Fruit fly (Drosophila melanogaster) whole organism, embryonic: Measurements from ENCODE around the gene PolE2.
A peak's percentile ranks its signal among the peaks of the same experiment; 100 is the strongest.

ENCODE experiments used
- ATbp ChIP-seq: fragments of 200-800 bp; sonication (Bioruptor generic); optimal IDR thresholded peaks from 2 replicates; lab custom pipeline; 2017; ENCODE audit warnings: missing biosample characterization, mild to moderate bottlenecking, missing genetic modification characterization, missing genetic modification reagents
- Awh ChIP-seq: fragments of 200-800 bp; sonication (Bioruptor generic); IDR thresholded peaks from 2 replicates; pipeline ENCODE4, ENCODE4 v1.3.6; 2022; ENCODE audit warnings: missing biosample characterization, missing genetic modification characterization
- CG11085 ChIP-seq: fragments of 200-800 bp; sonication (Bioruptor generic); IDR thresholded peaks from 2 replicates; pipeline ENCODE4 v1.3.6; 2022; ENCODE audit warnings: missing biosample characterization, missing genetic modification characterization
- CG12942 ChIP-seq: fragments of 200-800 bp; sonication (Bioruptor generic); optimal IDR thresholded peaks from 3 replicates; lab custom pipeline; 2016; ENCODE audit warnings: missing biosample characterization, missing genetic modification characterization
- CG16815 ChIP-seq: fragments of 200-800 bp; sonication (Bioruptor generic); optimal IDR thresholded peaks from 3 replicates; lab custom pipeline; 2017; ENCODE audit warnings: missing biosample characterization, mild to moderate bottlenecking, missing genetic modification characterization
- CG16863 ChIP-seq: fragments of 200-800 bp; sonication (Bioruptor generic); optimal IDR thresholded peaks from 3 replicates; lab custom pipeline; 2016; ENCODE audit warnings: missing biosample characterization, missing genetic modification characterization
- CG17186 ChIP-seq: fragments of 200-800 bp; sonication (Bioruptor generic); optimal IDR thresholded peaks from 3 replicates; lab custom pipeline; 2017; ENCODE audit warnings: missing biosample characterization, missing genetic modification reagents, missing genetic modification characterization
- CG17359 ChIP-seq: fragments of 200-800 bp; sonication (Bioruptor generic); optimal IDR thresholded peaks from 3 replicates; lab custom pipeline; 2018; ENCODE audit warnings: missing biosample characterization, mild to moderate bottlenecking, missing genetic modification characterization, moderate library complexity
- CG17385 ChIP-seq: fragments of 200-800 bp; sonication (Bioruptor generic); optimal IDR thresholded peaks from 3 replicates; lab custom pipeline; 2018; ENCODE audit warnings: missing biosample characterization, mild to moderate bottlenecking, missing genetic modification characterization
- CG1792 ChIP-seq: fragments of 200-800 bp; sonication (Bioruptor generic); optimal IDR thresholded peaks from 2 replicates; lab custom pipeline; 2016; ENCODE audit warnings: missing biosample characterization, missing genetic modification characterization
- CG2116 ChIP-seq: fragments of 200-800 bp; sonication (Bioruptor generic); optimal IDR thresholded peaks from 3 replicates; lab custom pipeline; 2018; ENCODE audit warnings: missing biosample characterization, mild to moderate bottlenecking, missing genetic modification characterization
- CG2889 ChIP-seq: fragments of 200-800 bp; sonication (Bioruptor generic); IDR thresholded peaks from 3 replicates; pipeline ENCODE4 v1.3.6; 2022; ENCODE audit warnings: missing biosample characterization, missing genetic modification characterization
- CG3065 ChIP-seq: fragments of 200-800 bp; sonication (Bioruptor generic); optimal IDR thresholded peaks from 2 replicates; lab custom pipeline; 2016; ENCODE audit warnings: missing biosample characterization, missing genetic modification characterization
- CG31388 ChIP-seq: fragments of 200-800 bp; sonication (Bioruptor generic); optimal IDR thresholded peaks from 2 replicates; lab custom pipeline; 2016; ENCODE audit warnings: missing biosample characterization, missing genetic modification characterization
- CG33213 ChIP-seq: fragments of 200-800 bp; sonication (Bioruptor generic); optimal IDR thresholded peaks from 3 replicates; lab custom pipeline; 2016; ENCODE audit warnings: missing biosample characterization, missing genetic modification characterization
- CG4730 ChIP-seq: fragments of 200-800 bp; sonication (Bioruptor generic); IDR thresholded peaks from 2 replicates; pipeline ENCODE4 v1.3.6; 2022; ENCODE audit warnings: missing biosample characterization, missing genetic modification characterization
- CG5245 ChIP-seq: fragments of 200-800 bp; sonication (Bioruptor generic); optimal IDR thresholded peaks from 3 replicates; lab custom pipeline; 2016; ENCODE audit warnings: missing biosample characterization, missing genetic modification characterization
- CG5953 ChIP-seq: fragments of 200-800 bp; sonication (Bioruptor generic); IDR thresholded peaks from 2 replicates; pipeline ENCODE4 v1.3.6; 2022; ENCODE audit warnings: missing biosample characterization, missing genetic modification characterization
- CG8089 ChIP-seq: fragments of 200-800 bp; sonication (Bioruptor generic); optimal IDR thresholded peaks from 3 replicates; lab custom pipeline; 2016; ENCODE audit warnings: missing biosample characterization, missing genetic modification characterization
- CG8290 ChIP-seq, 3 experiments: fragments of 200-800 bp; sonication (Bioruptor generic); optimal IDR thresholded peaks; 2 replicates each; lab custom pipeline; 2016 to 2019; ENCODE audit warnings: missing biosample characterization in 3 of 3, missing genetic modification characterization in 3 of 3, mild to moderate bottlenecking in 2 of 3, moderate library complexity in 1 of 3
- CG9437 ChIP-seq: fragments of 200-800 bp; sonication (Bioruptor generic); optimal IDR thresholded peaks from 2 replicates; lab custom pipeline; 2018; ENCODE audit warnings: missing biosample characterization, mild to moderate bottlenecking, missing genetic modification characterization
- CG9932 ChIP-seq: fragments of 200-800 bp; sonication (Bioruptor generic); IDR thresholded peaks from 2 replicates; pipeline ENCODE4 v1.3.6; 2022; ENCODE audit warnings: missing biosample characterization, missing genetic modification characterization
- CHES-1-like ChIP-seq: fragments of 200-800 bp; sonication (Bioruptor generic); optimal IDR thresholded peaks from 2 replicates; lab custom pipeline; 2016; ENCODE audit warnings: missing biosample characterization, missing genetic modification characterization
- Dek ChIP-seq: fragments of 200-800 bp; sonication (Bioruptor generic); optimal IDR thresholded peaks from 3 replicates; lab custom pipeline; 2019; ENCODE audit warnings: missing biosample characterization, mild to moderate bottlenecking, missing genetic modification characterization, moderate library complexity
- Dll ChIP-seq: fragments of 200-800 bp; sonication (Bioruptor generic); IDR thresholded peaks from 4 replicates; pipeline ENCODE4 v1.3.6; 2022; ENCODE audit warnings: missing biosample characterization, missing genetic modification characterization; ENCODE audit not compliant: partially characterized antibody
- E2f1 ChIP-seq: fragments of 200-800 bp; sonication (Bioruptor generic); IDR thresholded peaks from 2 replicates; pipeline ENCODE4 v1.3.6; 2022; ENCODE audit warnings: missing biosample characterization, missing genetic modification characterization
- E2f2 ChIP-seq: fragments of 200-800 bp; sonication (Bioruptor generic); IDR thresholded peaks from 2 replicates; pipeline ENCODE4 v1.3.6; 2022; ENCODE audit warnings: missing biosample characterization, missing genetic modification characterization
- HmgD ChIP-seq: fragments of 200-800 bp; sonication (Bioruptor generic); optimal IDR thresholded peaks from 3 replicates; lab custom pipeline; 2016; ENCODE audit warnings: missing biosample characterization, missing genetic modification characterization
- Hr39 ChIP-seq: fragments of >200 bp; optimal IDR thresholded peaks from 2 replicates; lab custom pipeline; 2017
- Kr ChIP-seq: fragments of 200-800 bp; sonication (Bioruptor generic); optimal IDR thresholded peaks from 2 replicates; lab custom pipeline; 2017; ENCODE audit warnings: missing biosample characterization, mild to moderate bottlenecking, missing genetic modification characterization
- Lhr ChIP-seq: fragments of 200-800 bp; sonication (Bioruptor generic); optimal IDR thresholded peaks from 3 replicates; lab custom pipeline; 2017; ENCODE audit warnings: mild to moderate bottlenecking, missing biosample characterization, missing genetic modification reagents, missing genetic modification characterization
- NC2β ChIP-seq: fragments of 200-800 bp; sonication (Bioruptor generic); optimal IDR thresholded peaks from 2 replicates; lab custom pipeline; 2016; ENCODE audit warnings: missing biosample characterization, missing genetic modification characterization
- Optix ChIP-seq: fragments of 200-800 bp; sonication (Bioruptor generic); IDR thresholded peaks from 3 replicates; pipeline ENCODE4 v1.3.6; 2022; ENCODE audit warnings: missing biosample characterization, missing genetic modification characterization
- Sry-β ChIP-seq: fragments of 200-800 bp; sonication (Bioruptor generic); optimal IDR thresholded peaks from 2 replicates; lab custom pipeline; 2018; ENCODE audit warnings: missing biosample characterization, mild to moderate bottlenecking, missing genetic modification characterization, moderate library complexity
- Ssrp ChIP-seq: fragments of 200-800 bp; sonication (Bioruptor generic); optimal IDR thresholded peaks from 2 replicates; lab custom pipeline; 2018; ENCODE audit warnings: missing biosample characterization, mild to moderate bottlenecking, missing genetic modification characterization, moderate library complexity
- amos ChIP-seq: fragments of 200-800 bp; sonication (Bioruptor generic); IDR thresholded peaks from 2 replicates; pipeline ENCODE4 v1.3.6; 2022; ENCODE audit warnings: missing biosample characterization, missing genetic modification characterization; ENCODE audit not compliant: partially characterized antibody
- ara ChIP-seq: fragments of 200-800 bp; sonication (Bioruptor generic); IDR thresholded peaks from 2 replicates; pipeline ENCODE4 v1.3.6; 2022; ENCODE audit warnings: missing biosample characterization, missing genetic modification characterization
- danr ChIP-seq: fragments of 200-800 bp; sonication (Bioruptor generic); IDR thresholded peaks from 2 replicates; pipeline ENCODE4 v1.3.6; 2022; ENCODE audit warnings: missing biosample characterization, missing genetic modification characterization
- fd96Cb ChIP-seq: fragments of 200-800 bp; sonication (Bioruptor generic); optimal IDR thresholded peaks from 2 replicates; lab custom pipeline; 2018; ENCODE audit warnings: missing biosample characterization, mild to moderate bottlenecking, missing genetic modification characterization, moderate library complexity
- lbe ChIP-seq: fragments of 200-800 bp; sonication (Bioruptor generic); optimal IDR thresholded peaks from 2 replicates; lab custom pipeline; 2016; ENCODE audit warnings: missing biosample characterization, mild to moderate bottlenecking, missing genetic modification characterization
- nau ChIP-seq: fragments of 200-800 bp; sonication (Bioruptor generic); optimal IDR thresholded peaks from 3 replicates; lab custom pipeline; 2017; ENCODE audit warnings: missing biosample characterization, mild to moderate bottlenecking, missing genetic modification characterization, missing genetic modification reagents
- pb ChIP-seq: fragments of 200-800 bp; sonication (Bioruptor generic); optimal IDR thresholded peaks from 3 replicates; lab custom pipeline; 2016; ENCODE audit warnings: missing biosample characterization, missing genetic modification characterization
- prd ChIP-seq, 3 experiments: fragments of >200 bp in 2 of 3; fragments of 200-800 bp in 1 of 3; sonication (Bioruptor generic) in 1 of 3; optimal IDR thresholded peaks in 2 of 3; IDR thresholded peaks in 1 of 3; 2 replicates in 2 of 3; 3 replicates in 1 of 3; pipeline versions ENCODE4 v1.3.6 to Lab custom; 2017 to 2022; ENCODE audit warnings: missing biosample characterization in 1 of 3, missing genetic modification characterization in 1 of 3
- sc ChIP-seq, 3 experiments: fragments of >200 bp in 2 of 3; fragments of 200-800 bp in 1 of 3; sonication (Bioruptor generic) in 1 of 3; optimal IDR thresholded peaks; 2 replicates in 2 of 3; 3 replicates in 1 of 3; lab custom pipeline; 2017; ENCODE audit warnings: mild to moderate bottlenecking in 1 of 3, missing biosample characterization in 1 of 3, missing genetic modification characterization in 1 of 3, missing genetic modification reagents in 1 of 3
- so ChIP-seq: fragments of 200-800 bp; sonication (Bioruptor generic); IDR thresholded peaks from 3 replicates; pipeline ENCODE4 v1.3.6; 2022; ENCODE audit warnings: missing biosample characterization, missing genetic modification characterization
- tna ChIP-seq: fragments of 200-800 bp; sonication (Bioruptor generic); IDR thresholded peaks from 2 replicates; pipeline ENCODE4 v1.3.6; 2022; ENCODE audit warnings: missing biosample characterization, missing genetic modification characterization; ENCODE audit not compliant: partially characterized antibody
- ttk ChIP-seq: fragments of 200-800 bp; sonication (Bioruptor generic); IDR thresholded peaks from 2 replicates; pipeline ENCODE4 v2.1.2; 2022; ENCODE audit warnings: missing biosample characterization, missing genetic modification characterization
- wor ChIP-seq: fragments of 200-800 bp; sonication (Bioruptor generic); IDR thresholded peaks from 2 replicates; pipeline ENCODE4 v1.3.6; 2022; ENCODE audit warnings: missing biosample characterization, missing genetic modification characterization

Gene PolE2

DNA sequence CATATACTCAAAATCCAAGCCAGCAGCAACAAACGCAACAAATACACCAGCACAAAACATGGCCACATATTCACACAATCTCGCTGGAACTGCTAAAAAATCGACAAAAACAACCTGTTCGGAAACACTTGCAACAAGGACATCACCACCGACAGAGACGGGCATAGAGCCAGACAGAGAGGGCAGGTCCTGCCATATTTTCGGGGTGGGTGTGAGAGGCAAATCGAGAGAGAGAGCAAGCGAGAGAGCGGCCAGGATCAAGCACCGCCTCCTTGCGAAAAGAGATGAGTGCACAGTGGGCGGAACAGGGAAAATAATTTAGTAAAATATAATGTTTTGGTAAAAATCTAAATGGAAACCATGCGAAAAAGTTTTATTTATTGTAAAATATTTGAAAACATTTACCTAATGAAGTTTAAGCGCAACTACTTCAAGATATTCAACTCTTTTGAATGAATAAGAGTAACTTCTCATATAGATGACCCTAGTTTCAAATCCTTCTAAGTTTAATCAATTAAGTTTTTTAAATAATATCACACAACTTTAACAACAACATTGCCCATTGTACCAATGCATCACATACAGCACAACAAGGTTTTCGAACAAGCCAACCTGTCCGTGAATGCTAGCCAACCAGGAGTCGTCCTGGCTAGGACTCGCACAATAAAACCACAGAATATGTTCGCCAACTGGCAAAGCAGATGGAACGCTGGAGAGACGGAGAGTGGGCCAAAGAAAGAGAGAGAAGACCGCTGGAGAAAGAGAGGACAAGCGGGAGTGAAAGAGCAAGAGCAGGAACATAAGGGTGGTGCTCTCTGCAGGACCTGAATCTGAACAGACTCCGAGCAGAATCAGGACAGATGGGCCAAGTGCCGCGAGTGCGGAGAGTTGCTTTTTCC is 15.7 kb downstream of the PolE2 start (continued):
- no peak for TF ChIP-seq Kr (GFP tag; lab: Kevin White, UChicago)
- no peak for TF ChIP-seq CG12942
- peak; percentile 59 for TF ChIP-seq ATbp (GFP tag; lab: Kevin White, UChicago)
- peak; percentile 53; the same call in 1 of the 2 replicates for TF ChIP-seq E2f2 (GFP tag; lab: Robert Waterston, UW)
- TF ChIP-seq CG16863 (GFP tag; lab: Kevin White, UChicago), result peak; percentile 69
- TF ChIP-seq so (GFP tag; lab: Robert Waterston, UW), result peak; percentile 61; the same call in 2 of the 3 replicates
- TF ChIP-seq Optix (GFP tag; lab: Robert Waterston, UW), result no peak
- TF ChIP-seq Sry-β (GFP tag; lab: Kevin White, UChicago), result no peak
- TF ChIP-seq CG2889 (GFP tag; lab: Robert Waterston, UW), result no peak; the same call in 2 of the 3 replicates
- no peak for TF ChIP-seq ara (GFP tag; lab: Robert Waterston, UW)
- no peak for TF ChIP-seq CG33213 (GFP tag; lab: Kevin White, UChicago)
- TF ChIP-seq CG3065 (GFP tag; lab: Kevin White, UChicago), result peak; percentile 12
- no peak for TF ChIP-seq CG5953
- TF ChIP-seq pb (GFP tag; lab: Kevin White, UChicago), result no peak
- peak; percentile 7 for TF ChIP-seq CG8089 (GFP tag; lab: Kevin White, UChicago)
- no peak for TF ChIP-seq CG17359 (tag; lab: Kevin White, UChicago)
- no peak for TF ChIP-seq CG11085
- TF ChIP-seq amos, result no peak
- TF ChIP-seq CG4730 (GFP tag; lab: Robert Waterston, UW), result no peak
- no peak for TF ChIP-seq Hr39 (lab: Kevin White, UChicago)
- no peak for TF ChIP-seq Dll (GFP tag; lab: Robert Waterston, UW)
- TF ChIP-seq HmgD (GFP tag; lab: Kevin White, UChicago), result no peak
- no peak for TF ChIP-seq sc (optimal IDR thresholded peaks at IDR 0.05; lab: Kevin White, UChicago)
- TF ChIP-seq sc (GFP tag; optimal IDR thresholded peaks at IDR 0.05; lab: Kevin White, UChicago), result peak; percentile 52
- TF ChIP-seq CG17186 (GFP tag; lab: Kevin White, UChicago), result no peak
- TF ChIP-seq CG16815 (GFP tag; lab: Kevin White, UChicago), result peak; percentile 45
- TF ChIP-seq lbe (GFP tag; lab: Kevin White, UChicago), result no peak
- no peak for TF ChIP-seq tna
- peak; percentile 65 for TF ChIP-seq Ssrp
- peak; percentile 17 for TF ChIP-seq CG2116 (GFP tag; lab: Kevin White, UChicago)
- peak; percentile 16 for TF ChIP-seq Lhr (GFP tag; lab: Kevin White, UChicago)
- TF ChIP-seq E2f1 (GFP tag; lab: Robert Waterston, UW), result no peak
- TF ChIP-seq danr (GFP tag; lab: Robert Waterston, UW), result peak; percentile 41; the same call in 1 of the 2 replicates
- TF ChIP-seq CG9437 (GFP tag; lab: Kevin White, UChicago), result peak; percentile 63
- TF ChIP-seq nau (GFP tag; lab: Kevin White, UChicago), result no peak
- no peak for TF ChIP-seq ttk (GFP tag; lab: Robert Waterston, UW)
- TF ChIP-seq CG31388, result no peak
- TF ChIP-seq fd96Cb (tag; lab: Kevin White, UChicago), result no peak
- peak; percentile 59 for TF ChIP-seq NC2β (GFP tag; lab: Kevin White, UChicago)
- TF ChIP-seq Dek (tag; lab: Kevin White, UChicago), result no peak
- no peak for TF ChIP-seq Awh (GFP tag; lab: Robert Waterston, UW)
- no peak for TF ChIP-seq CG9932 (GFP tag; lab: Robert Waterston, UW)
- no peak for TF ChIP-seq prd (optimal IDR thresholded peaks at IDR 0.05; lab: Kevin White, UChicago)
- TF ChIP-seq prd (GFP tag; IDR thresholded peaks at IDR 0.05; lab: Robert Waterston, UW), result no peak; the same call in 2 of the 3 replicates
- TF ChIP-seq CG8290 (GFP tag; optimal IDR thresholded peaks at IDR 0.05; lab: Kevin White, UChicago), result no peak
- TF ChIP-seq CG8290 (tag; optimal IDR thresholded peaks at IDR 0.05; lab: Kevin White, UChicago), result no peak
- TF ChIP-seq CG1792 (GFP tag; lab: Kevin White, UChicago), result no peak
- TF ChIP-seq CHES-1-like (GFP tag; lab: Kevin White, UChicago), result peak; percentile 60
- peak; percentile 46; the same call in 1 of the 2 replicates for TF ChIP-seq wor (GFP tag; lab: Robert Waterston, UW)
- TF ChIP-seq CG17385 (GFP tag; lab: Kevin White, UChicago), result peak; percentile 64
- no peak for TF ChIP-seq CG5245 (GFP tag; lab: Kevin White, UChicago)
